Worm (Caenorhabditis elegans): Measurements from ENCODE around the gene JC8.16.

- TF ChIP-seq dao-5 (tag; optimal IDR thresholded peaks at IDR 0.05) (no peak), W03F9.2 (tag; optimal IDR thresholded peaks at IDR 0.05) (no peak)
Observed at ce11 chrIV:13299648-13300047, 40.7 kb downstream of the JC8.16 start.
